Fruit fly (Drosophila melanogaster): Measurements from ENCODE around the gene pn.
A peak's percentile ranks its signal among the peaks of the same experiment; 100 is the strongest.

pn gene

dm6 chrX:2222181-2222790 is 41.3 kb downstream of the pn start, which contains the start of gene Vinc (continued):
- peak; percentile 91 for TF ChIP-seq CG13624 (GFP tag; optimal IDR thresholded peaks at IDR 0.05)
- no peak for TF ChIP-seq CG3726 (GFP tag; IDR thresholded peaks at IDR 0.05)
- TF ChIP-seq Hr3 (GFP tag; optimal IDR thresholded peaks at IDR 0.05) = peak; percentile 62
- peak; percentile 53 for TF ChIP-seq CG1529 (GFP tag; optimal IDR thresholded peaks at IDR 0.05)
- TF ChIP-seq CG1602 (GFP tag; optimal IDR thresholded peaks at IDR 0.05) = peak; percentile 60
- no peak for TF ChIP-seq CG12744 (GFP tag; optimal IDR thresholded peaks at IDR 0.05)
- peak; percentile 64; the same call in 1 of the 2 replicates for TF ChIP-seq MBD-R2 (GFP tag; IDR thresholded peaks at IDR 0.05)
- peak; percentile 85 for TF ChIP-seq fd96Cb (tag; optimal IDR thresholded peaks at IDR 0.05)
- peak; percentile 26 for TF ChIP-seq CG2875 (GFP tag; optimal IDR thresholded peaks at IDR 0.05)
- TF ChIP-seq CG4707 (GFP tag; optimal IDR thresholded peaks at IDR 0.05) = peak; percentile 100
- peak; percentile 78 for TF ChIP-seq HLH3B (GFP tag; IDR thresholded peaks at IDR 0.05)
- TF ChIP-seq CG7786 (GFP tag; optimal IDR thresholded peaks at IDR 0.05) = peak; percentile 80
- peak; percentile 85 for TF ChIP-seq CG18262 (tag; optimal IDR thresholded peaks at IDR 0.05)
- TF ChIP-seq trh (GFP tag; optimal IDR thresholded peaks at IDR 0.05) = peak; percentile 24
- TF ChIP-seq Sry-β (GFP tag; optimal IDR thresholded peaks at IDR 0.05) = peak; percentile 53
- TF ChIP-seq Hr51 (GFP tag; optimal IDR thresholded peaks at IDR 0.05) = peak in 1 of 2 experiments; percentile 38
- no peak for TF ChIP-seq pfk (GFP tag; optimal IDR thresholded peaks at IDR 0.05)
- peak; percentile 77 to 90 for TF ChIP-seq Pdp1 (GFP tag; optimal IDR thresholded peaks at IDR 0.05)
- TF ChIP-seq Dfd (GFP tag; optimal IDR thresholded peaks at IDR 0.05) = no peak
- TF ChIP-seq CG10959 (GFP tag; IDR thresholded peaks at IDR 0.05) = peak; percentile 62
- TF ChIP-seq tx (GFP tag; optimal IDR thresholded peaks at IDR 0.05) = peak; percentile 73
- peak; percentile 50; the same call in 1 of the 2 replicates for TF ChIP-seq Nf-YA (GFP tag; IDR thresholded peaks at IDR 0.05)
- no peak for TF ChIP-seq mld (GFP tag; IDR thresholded peaks at IDR 0.05; ENCODE audit: partially characterized antibody)
- peak; percentile 87 for TF ChIP-seq CG14014 (GFP tag; IDR thresholded peaks at IDR 0.05)
- no peak for TF ChIP-seq sna (GFP tag; IDR thresholded peaks at IDR 0.05; ENCODE audit: partially characterized antibody)
- peak; percentile 85 for TF ChIP-seq Dad (GFP tag; optimal IDR thresholded peaks at IDR 0.05)
- TF ChIP-seq CG30403 (GFP tag; optimal IDR thresholded peaks at IDR 0.05) = peak; percentile 84
- peak; percentile 85 for TF ChIP-seq grau (tag; optimal IDR thresholded peaks at IDR 0.05)
- peak; percentile 98 for TF ChIP-seq sug (tag; optimal IDR thresholded peaks at IDR 0.05)
- TF ChIP-seq ssp (GFP tag; IDR thresholded peaks at IDR 0.05) = peak; percentile 62
- no peak for TF ChIP-seq ham (GFP tag; IDR thresholded peaks at IDR 0.05)
- TF ChIP-seq BEAF-32 (GFP tag; optimal IDR thresholded peaks at IDR 0.05) = peak; percentile 58
- TF ChIP-seq ems (GFP tag; optimal IDR thresholded peaks at IDR 0.05) = peak; percentile 84
- TF ChIP-seq corto (GFP tag; optimal IDR thresholded peaks at IDR 0.05) = no peak
- peak; percentile 96 for TF ChIP-seq CG34376 (GFP tag; optimal IDR thresholded peaks at IDR 0.05)
- TF ChIP-seq grn (GFP tag; optimal IDR thresholded peaks at IDR 0.05) = no peak
- peak; percentile 77 for TF ChIP-seq CG8281 (tag; optimal IDR thresholded peaks at IDR 0.05)
- TF ChIP-seq wek (GFP tag; optimal IDR thresholded peaks at IDR 0.05) = no peak
- TF ChIP-seq yki (optimal IDR thresholded peaks at IDR 0.05) = no peak
- TF ChIP-seq Elba2 (GFP tag; optimal IDR thresholded peaks at IDR 0.05) = no peak
- TF ChIP-seq CG10431 (GFP tag; optimal IDR thresholded peaks at IDR 0.05) = no peak
- peak; percentile 83 for TF ChIP-seq CG14710 (tag; optimal IDR thresholded peaks at IDR 0.05)
- peak; percentile 83 for TF ChIP-seq NfI (GFP tag; optimal IDR thresholded peaks at IDR 0.05)
- TF ChIP-seq pho (GFP tag; optimal IDR thresholded peaks at IDR 0.05) = peak; percentile 49
- peak; percentile 39; the same call in 1 of the 2 replicates for TF ChIP-seq ro (GFP tag; IDR thresholded peaks at IDR 0.05)
- TF ChIP-seq YL-1 (GFP tag; optimal IDR thresholded peaks at IDR 0.05) = peak; percentile 11
- TF ChIP-seq ewg (GFP tag; optimal IDR thresholded peaks at IDR 0.05) = peak; percentile 63
- TF ChIP-seq CG17829 (tag; optimal IDR thresholded peaks at IDR 0.05) = peak; percentile 89
- TF ChIP-seq pros (GFP tag; optimal IDR thresholded peaks at IDR 0.05) = peak; percentile 81
- TF ChIP-seq Kr (GFP tag; optimal IDR thresholded peaks at IDR 0.05) = peak; percentile 42
